Worm (Caenorhabditis elegans) whole organism, midembryonic: Measurements from ENCODE around the gene alg-4.

ENCODE experiments used
- flt-1 ChIP-seq: fragments of 200-800 bp; sonication (Bioruptor generic); IDR thresholded peaks from 2 replicates; pipeline ENCODE4 v1.3.6; 2022; ENCODE audit warnings: missing genetic modification characterization, missing compliant biosample characterization
- tab-1 ChIP-seq: fragments of 200-800 bp; sonication (Bioruptor generic); IDR thresholded peaks from 2 replicates; pipeline ENCODE4 v1.3.6; 2022; ENCODE audit warnings: missing genetic modification characterization, missing compliant biosample characterization

DNA sequence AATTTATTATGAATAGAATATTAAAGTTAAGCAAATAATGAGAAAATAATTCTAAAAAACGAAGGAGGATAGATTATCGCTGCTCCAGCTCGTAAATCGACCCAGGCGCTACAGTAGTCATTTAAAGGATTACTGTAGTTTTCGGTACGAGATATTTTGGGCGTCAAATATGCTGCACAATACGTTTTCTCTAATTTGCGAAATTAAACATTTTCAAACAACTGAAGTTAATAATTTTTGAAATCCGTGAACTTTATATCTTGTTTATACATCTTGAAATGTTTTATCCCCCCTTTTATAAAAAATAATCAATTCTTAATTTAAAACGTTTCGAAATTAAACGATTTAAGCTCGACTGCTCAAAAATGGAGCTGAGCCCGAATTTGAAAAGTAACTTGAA lies 45.1 kb downstream of the alg-4 start, which contains the start of gene K11H3.2:
- no peak for TF ChIP-seq flt-1 (GFP tag; lab: Robert Waterston, UW)
- TF ChIP-seq tab-1 (GFP tag; lab: Robert Waterston, UW) = no peak
